Worm (Caenorhabditis elegans): ENCODE measurements around the gene ZK863.1.
A peak's percentile ranks its signal among the peaks of the same experiment; 100 is the strongest.

The ZK863.1 gene

ce11 chrV:12170114-12170513, at the start of gene ZK863.1:
Gene ZK863.1 (minus strand): TSS chrV:12170214.
- TF ChIP-seq aptf-2 (GFP tag; conservative IDR thresholded peaks at IDR 0.05): no peak
- no peak for TF ChIP-seq aptf-3 (GFP tag; IDR thresholded peaks at IDR 0.05)
- no peak for TF ChIP-seq tlf-1 (GFP tag; optimal IDR thresholded peaks at IDR 0.05)
- TF ChIP-seq ztf-22 (GFP tag; optimal IDR thresholded peaks at IDR 0.05): no peak
- TF ChIP-seq madf-6 (GFP tag; IDR thresholded peaks at IDR 0.05): no peak
- no peak for TF ChIP-seq lir-1 (GFP tag; conservative IDR thresholded peaks at IDR 0.05)
- TF ChIP-seq repo-1 (tag; optimal IDR thresholded peaks at IDR 0.05): no peak

- TF ChIP-seq mcd-1 (GFP tag; IDR thresholded peaks at IDR 0.05) (no peak), tbx-9 (tag; optimal IDR thresholded peaks at IDR 0.05; ENCODE audit: borderline replicate concordance) (no peak), rpc-1 (optimal IDR thresholded peaks at IDR 0.05) (no peak), rpc-1 (tag; optimal IDR thresholded peaks at IDR 0.05) (no peak), somi-1 (GFP tag; optimal IDR thresholded peaks at IDR 0.05) (no peak), nhr-80 (tag; optimal IDR thresholded peaks at IDR 0.05) (peak; percentile 57), mes-4 (tag; optimal IDR thresholded peaks at IDR 0.05) (no peak), hsf-1 (GFP tag; IDR thresholded peaks at IDR 0.05) (no peak), hmg-20 (GFP tag; IDR thresholded peaks at IDR 0.05) (no peak)
Observed at ce11 chrV:12213027-12213426, 43.0 kb upstream of the ZK863.1 start, which contains the start of gene vab-8. Gene vab-8 (plus strand): TSS chrV:12213327.

ce11 chrV:12211090-12211489, 41.1 kb upstream of the ZK863.1 start:
- TF ChIP-seq mxl-1 (tag; optimal IDR thresholded peaks at IDR 0.05): no peak
- no peak for TF ChIP-seq F22D6.2 (tag; optimal IDR thresholded peaks at IDR 0.05)
- no peak for TF ChIP-seq sptf-2 (GFP tag; optimal IDR thresholded peaks at IDR 0.05)
- no peak for TF ChIP-seq tlf-1 (GFP tag; optimal IDR thresholded peaks at IDR 0.05)
- TF ChIP-seq attf-5 (GFP tag; optimal IDR thresholded peaks at IDR 0.05): no peak
- TF ChIP-seq ztf-26 (tag; optimal IDR thresholded peaks at IDR 0.05): no peak
- TF ChIP-seq zfh-2 (GFP tag; conservative IDR thresholded peaks at IDR 0.05): no peak
- no peak for TF ChIP-seq fkh-3 (tag; optimal IDR thresholded peaks at IDR 0.05)
- no peak for TF ChIP-seq ceh-58 (GFP tag; IDR thresholded peaks at IDR 0.05)
- no peak for TF ChIP-seq T26A5.8 (tag; optimal IDR thresholded peaks at IDR 0.05)

ce11 chrV:12209951-12210350, 39.9 kb upstream of the ZK863.1 start:
- TF ChIP-seq Y56A3A.18 (GFP tag; IDR thresholded peaks at IDR 0.05): no peak
- no peak for TF ChIP-seq ceh-91 (GFP tag; IDR thresholded peaks at IDR 0.05)
- no peak for TF ChIP-seq B0019.2 (GFP tag; conservative IDR thresholded peaks at IDR 0.05)

- peak; percentile 96 for TF ChIP-seq let-607 (tag; optimal IDR thresholded peaks at IDR 0.05)
- peak; percentile 70 for TF ChIP-seq nhr-80 (tag; optimal IDR thresholded peaks at IDR 0.05)
- TF ChIP-seq attf-6 (GFP tag; IDR thresholded peaks at IDR 0.05): no peak
- no peak for TF ChIP-seq hrde-1 (tag; optimal IDR thresholded peaks at IDR 0.05; ENCODE audit: borderline replicate concordance)
Observed at ce11 chrV:12208678-12209077, 38.7 kb upstream of the ZK863.1 start.

ce11 chrV:12199474-12199873, 29.5 kb upstream of the ZK863.1 start:
- TF ChIP-seq him-1 (tag; optimal IDR thresholded peaks at IDR 0.05): no peak
- no peak for TF ChIP-seq nhr-27 (tag; optimal IDR thresholded peaks at IDR 0.05)
- TF ChIP-seq ztf-22 (GFP tag; optimal IDR thresholded peaks at IDR 0.05): no peak
- TF ChIP-seq F39B2.1 (GFP tag; IDR thresholded peaks at IDR 0.05): no peak
- TF ChIP-seq lin-35 (GFP tag; optimal IDR thresholded peaks at IDR 0.05): no peak
- no peak for TF ChIP-seq B0035.1 (tag; optimal IDR thresholded peaks at IDR 0.05)
- no peak for TF ChIP-seq cebp-2 (GFP tag; IDR thresholded peaks at IDR 0.05)

Measured in whole organism, young adult.